Fruit fly (Drosophila melanogaster): ENCODE results near the gene Jwa.

DNA sequence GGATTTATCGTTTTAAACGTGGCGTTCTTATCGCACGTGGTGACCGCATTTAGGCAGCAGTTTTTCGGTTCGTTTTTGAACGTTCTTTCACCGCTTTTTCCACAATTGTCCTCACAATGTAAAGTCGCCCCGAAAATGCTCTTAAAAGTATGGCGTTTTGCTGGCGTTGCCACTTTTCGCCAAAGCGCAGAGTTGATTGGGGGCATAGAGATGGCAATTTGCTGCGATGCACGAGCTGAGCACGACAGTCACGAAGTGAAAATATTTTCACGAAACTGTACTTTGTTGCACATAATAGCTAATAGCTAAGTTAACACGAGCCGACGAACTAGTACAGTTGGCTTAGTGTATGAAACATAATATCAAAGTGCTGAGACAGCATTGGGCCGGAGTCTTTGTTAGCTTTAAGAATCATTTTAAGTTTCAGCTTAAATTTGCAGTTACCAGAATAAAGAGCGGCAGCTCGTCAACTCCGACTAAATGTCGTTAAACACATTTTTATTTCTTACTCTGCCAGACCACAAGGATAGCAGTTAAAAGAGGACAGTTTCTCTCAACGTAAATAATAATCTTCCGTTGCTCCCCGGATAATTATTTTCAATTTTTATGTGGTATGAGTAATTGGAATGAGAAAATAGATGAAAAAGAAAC is 16.7 kb downstream of the Jwa start, which contains the start of gene msl-1:
- no peak for TF ChIP-seq psq (optimal IDR thresholded peaks at IDR 0.05)
- TF ChIP-seq ttk (optimal IDR thresholded peaks at IDR 0.05), result no peak
- TF ChIP-seq h (optimal IDR thresholded peaks at IDR 0.05), result no peak
- no peak for TF ChIP-seq Myc (optimal IDR thresholded peaks at IDR 0.05)
- TF ChIP-seq insv (optimal IDR thresholded peaks at IDR 0.05), result no peak
